Worm (Caenorhabditis elegans) whole organism, young adult: Measurements from ENCODE around the gene cdc-25.3.

Source experiments
- C17E4.6 ChIP-seq: fragments of 200-800 bp; sonication (Bioruptor generic); IDR thresholded peaks from 2 replicates; pipeline ENCODE4 v1.3.6; 2022; ENCODE audit warnings: missing genetic modification reagents, missing genetic modification characterization, missing compliant biosample characterization
- D2030.7 ChIP-seq: fragments of 200-800 bp; sonication (Bioruptor generic); IDR thresholded peaks from 2 replicates; pipeline ENCODE4 v1.3.6; 2022; ENCODE audit warnings: missing genetic modification reagents, missing genetic modification characterization, missing compliant biosample characterization
- F49E8.2 ChIP-seq: sonication (generic microtip); optimal IDR thresholded peaks from 3 replicates; lab custom pipeline; 2017; ENCODE audit warnings: missing genetic modification characterization, mild to moderate bottlenecking, missing compliant biosample characterization, antibody characterized with exemption, moderate library complexity; ENCODE audit not compliant: insufficient read depth
- F55B11.4 ChIP-seq: sonication (generic microtip); optimal IDR thresholded peaks from 2 replicates; lab custom pipeline; 2016; ENCODE audit warnings: missing compliant biosample characterization, missing genetic modification characterization, borderline replicate concordance; ENCODE audit not compliant: insufficient read depth
- F57A8.1 ChIP-seq: fragments of 200-800 bp; sonication (Bioruptor generic); optimal IDR thresholded peaks from 2 replicates; lab custom pipeline; 2018; ENCODE audit warnings: mild to moderate bottlenecking, missing genetic modification characterization, moderate library complexity, missing compliant biosample characterization
- Y53F4B.3 ChIP-seq: fragments of 200-800 bp; sonication (Bioruptor generic); IDR thresholded peaks from 2 replicates; pipeline ENCODE4 v1.3.6; 2022; ENCODE audit warnings: missing genetic modification reagents, missing genetic modification characterization, missing compliant biosample characterization
- Y79H2A.3 ChIP-seq: fragments of 200-800 bp; sonication (Bioruptor generic); conservative IDR thresholded peaks from 2 replicates; pipeline ENCODE4 v1.3.6; 2022; ENCODE audit warnings: missing genetic modification reagents, missing genetic modification characterization, missing compliant biosample characterization
- Y95B8A.8 ChIP-seq: fragments of 200-800 bp; sonication (Bioruptor generic); IDR thresholded peaks from 2 replicates; pipeline ENCODE4 v1.3.6; 2022; ENCODE audit warnings: missing genetic modification reagents, missing genetic modification characterization, missing compliant biosample characterization
- ZK185.1 ChIP-seq: sonication (generic microtip); optimal IDR thresholded peaks from 2 replicates; lab custom pipeline; 2016; ENCODE audit warnings: mild to moderate bottlenecking, missing genetic modification characterization, missing compliant biosample characterization; ENCODE audit not compliant: poor library complexity, severe bottlenecking
- aptf-2 ChIP-seq: fragments of 200-800 bp; sonication (Bioruptor generic); conservative IDR thresholded peaks from 2 replicates; pipeline ENCODE4 v1.3.6; 2022; ENCODE audit warnings: missing genetic modification reagents, missing genetic modification characterization, missing compliant biosample characterization
- attf-3 ChIP-seq: fragments of 200-800 bp; sonication (Bioruptor generic); conservative IDR thresholded peaks from 2 replicates; pipeline ENCODE4 v1.3.6; 2022; ENCODE audit warnings: missing genetic modification reagents, missing genetic modification characterization, missing compliant biosample characterization
- ccch-3 ChIP-seq: fragments of 200-800 bp; sonication (Bioruptor generic); optimal IDR thresholded peaks from 2 replicates; lab custom pipeline; 2018; ENCODE audit warnings: mild to moderate bottlenecking, missing genetic modification characterization, missing compliant biosample characterization
- ceh-100 ChIP-seq: fragments of 200-800 bp; sonication (Bioruptor generic); IDR thresholded peaks from 2 replicates; pipeline ENCODE4 v1.3.6; 2022; ENCODE audit warnings: missing genetic modification reagents, missing genetic modification characterization, missing compliant biosample characterization
- ceh-27 ChIP-seq: fragments of 200-800 bp; sonication (Bioruptor generic); optimal IDR thresholded peaks from 2 replicates; lab custom pipeline; 2018; ENCODE audit warnings: mild to moderate bottlenecking, missing genetic modification characterization, moderate library complexity, missing compliant biosample characterization
- ceh-79 ChIP-seq: sonication (generic microtip); optimal IDR thresholded peaks from 2 replicates; lab custom pipeline; 2017; ENCODE audit warnings: mild to moderate bottlenecking, missing genetic modification characterization, missing compliant biosample characterization
- die-1 ChIP-seq: sonication (generic microtip); optimal IDR thresholded peaks from 2 replicates; lab custom pipeline; 2016; ENCODE audit warnings: missing genotype, mild to moderate bottlenecking, missing genetic modification characterization, missing compliant biosample characterization
- egl-18 ChIP-seq: fragments of 200-800 bp; sonication (Bioruptor generic); IDR thresholded peaks from 2 replicates; pipeline ENCODE4 v1.3.6; 2022; ENCODE audit warnings: missing genetic modification reagents, missing genetic modification characterization, missing compliant biosample characterization
- egl-44 ChIP-seq: fragments of 200-800 bp; sonication (Bioruptor generic); IDR thresholded peaks from 2 replicates; pipeline ENCODE4 v1.3.6; 2022; ENCODE audit warnings: missing genetic modification reagents, missing genetic modification characterization, missing compliant biosample characterization
- egrh-3 ChIP-seq: fragments of 200-800 bp; sonication (Bioruptor generic); IDR thresholded peaks from 2 replicates; pipeline ENCODE4 v1.3.6; 2022; ENCODE audit warnings: missing genetic modification reagents, missing genetic modification characterization, missing compliant biosample characterization
- fkh-3 ChIP-seq: sonication (generic microtip); optimal IDR thresholded peaks from 2 replicates; lab custom pipeline; 2016; ENCODE audit warnings: mild to moderate bottlenecking, missing genetic modification characterization, missing compliant biosample characterization
- him-1 ChIP-seq: sonication (generic microtip); optimal IDR thresholded peaks from 2 replicates; lab custom pipeline; 2016; ENCODE audit warnings: missing genotype, missing genetic modification reagents, missing genetic modification characterization, missing compliant biosample characterization
- hlh-12 ChIP-seq: sonication (generic microtip); optimal IDR thresholded peaks from 2 replicates; lab custom pipeline; 2016; ENCODE audit warnings: missing genetic modification characterization, missing compliant biosample characterization
- hmg-20 ChIP-seq: fragments of 200-800 bp; sonication (Bioruptor generic); IDR thresholded peaks from 2 replicates; pipeline ENCODE4 v1.3.6; 2022; ENCODE audit warnings: missing genetic modification reagents, missing genetic modification characterization, missing compliant biosample characterization
- hsf-1 ChIP-seq: fragments of 200-800 bp; sonication (Bioruptor generic); IDR thresholded peaks from 2 replicates; pipeline ENCODE4 v1.3.6; 2022; ENCODE audit warnings: missing genetic modification reagents, missing genetic modification characterization, missing compliant biosample characterization
- let-607 ChIP-seq, 2 experiments: fragments of 200-800 bp in 1 of 2; sonication (Bioruptor generic) in 1 of 2; sonication (generic microtip) in 1 of 2; optimal IDR thresholded peaks; 2 replicates each; lab custom pipeline; 2016 to 2018; ENCODE audit warnings: mild to moderate bottlenecking in 2 of 2, missing compliant biosample characterization in 2 of 2, missing genetic modification characterization in 2 of 2, moderate library complexity in 2 of 2, missing genotype in 1 of 2
- lin-54 ChIP-seq: fragments of 200-800 bp; sonication (Bioruptor generic); optimal IDR thresholded peaks from 2 replicates; lab custom pipeline; 2018; ENCODE audit warnings: mild to moderate bottlenecking, missing genetic modification characterization, missing compliant biosample characterization
- lir-1 ChIP-seq: fragments of 200-800 bp; sonication (Bioruptor generic); conservative IDR thresholded peaks from 2 replicates; pipeline ENCODE4 v1.3.6; 2022; ENCODE audit warnings: missing genetic modification reagents, missing genetic modification characterization, missing compliant biosample characterization
- madf-3 ChIP-seq: fragments of 200-800 bp; sonication (Bioruptor generic); IDR thresholded peaks from 2 replicates; pipeline ENCODE4 v1.3.6; 2022; ENCODE audit warnings: missing genetic modification reagents, missing genetic modification characterization, missing compliant biosample characterization
- madf-6 ChIP-seq: fragments of 200-800 bp; sonication (Bioruptor generic); IDR thresholded peaks from 2 replicates; pipeline ENCODE4 v1.3.6; 2022; ENCODE audit warnings: missing genetic modification reagents, missing genetic modification characterization, missing compliant biosample characterization
- mel-28 ChIP-seq: sonication (generic microtip); optimal IDR thresholded peaks from 2 replicates; lab custom pipeline; 2016; ENCODE audit warnings: borderline replicate concordance, mild to moderate bottlenecking, missing genetic modification characterization, missing compliant biosample characterization
- mxl-1 ChIP-seq: sonication (generic microtip); optimal IDR thresholded peaks from 2 replicates; lab custom pipeline; 2016; ENCODE audit warnings: missing genetic modification characterization, missing compliant biosample characterization
- nfya-1 ChIP-seq: sonication (generic microtip); optimal IDR thresholded peaks from 2 replicates; lab custom pipeline; 2017; ENCODE audit warnings: antibody characterized with exemption, missing compliant biosample characterization, missing genetic modification characterization, borderline replicate concordance; ENCODE audit not compliant: insufficient read depth
- nhr-27 ChIP-seq: fragments of 200-800 bp; sonication (Bioruptor generic); optimal IDR thresholded peaks from 2 replicates; lab custom pipeline; 2018; ENCODE audit warnings: mild to moderate bottlenecking, missing genetic modification characterization, moderate library complexity, missing compliant biosample characterization
- nhr-90 ChIP-seq: sonication (generic microtip); optimal IDR thresholded peaks from 2 replicates; lab custom pipeline; 2016; ENCODE audit warnings: missing genotype, mild to moderate bottlenecking, missing genetic modification characterization, missing compliant biosample characterization
- pbrm-1 ChIP-seq: fragments of 200-800 bp; sonication (Bioruptor generic); IDR thresholded peaks from 2 replicates; pipeline ENCODE4 v1.3.6; 2022; ENCODE audit warnings: missing genetic modification reagents, missing genetic modification characterization, missing compliant biosample characterization
- pha-4 ChIP-seq: fragments of 150-350 bp; sonication (generic microtip); optimal IDR thresholded peaks from 2 replicates; lab custom pipeline; 2014; ENCODE audit warnings: missing biosample characterization, missing genetic modification reagents, missing genetic modification characterization
- rec-8 ChIP-seq, 2 experiments: sonication (generic microtip); optimal IDR thresholded peaks; 2 replicates each; lab custom pipeline; 2016; ENCODE audit warnings: mild to moderate bottlenecking in 2 of 2, missing genetic modification characterization in 2 of 2, missing genetic modification reagents in 2 of 2, missing genotype in 2 of 2, missing biosample characterization in 1 of 2, missing compliant biosample characterization in 1 of 2, moderate library complexity in 1 of 2
- rpc-1 ChIP-seq, 2 experiments: fragments of 150-350 bp in 1 of 2; sonication (generic microtip) in 1 of 2; optimal IDR thresholded peaks; 2 replicates each; lab custom pipeline; 2014 to 2018; ENCODE audit warnings: missing biosample characterization in 1 of 2, missing genetic modification characterization in 1 of 2, missing genetic modification reagents in 1 of 2, missing genotype in 1 of 2
- snpc-1.1 ChIP-seq: sonication (generic microtip); optimal IDR thresholded peaks from 2 replicates; lab custom pipeline; 2017; ENCODE audit warnings: missing genetic modification characterization, mild to moderate bottlenecking, missing compliant biosample characterization, antibody characterized with exemption, moderate library complexity, missing genotype, missing genetic modification reagents; ENCODE audit not compliant: insufficient read depth
- snpc-3.4 ChIP-seq: sonication (generic microtip); optimal IDR thresholded peaks from 2 replicates; lab custom pipeline; 2017; ENCODE audit warnings: missing genetic modification characterization, mild to moderate bottlenecking, missing compliant biosample characterization, antibody characterized with exemption, moderate library complexity, missing genotype, missing genetic modification reagents
- somi-1 ChIP-seq: fragments of 200-800 bp; sonication (Bioruptor generic); optimal IDR thresholded peaks from 2 replicates; lab custom pipeline; 2018; ENCODE audit warnings: mild to moderate bottlenecking, missing genetic modification characterization, missing compliant biosample characterization
- sptf-2 ChIP-seq: fragments of 200-800 bp; sonication (Bioruptor generic); optimal IDR thresholded peaks from 2 replicates; lab custom pipeline; 2018; ENCODE audit warnings: mild to moderate bottlenecking, missing genetic modification characterization, missing compliant biosample characterization
- unc-130 ChIP-seq: sonication (generic microtip); optimal IDR thresholded peaks from 2 replicates; lab custom pipeline; 2016; ENCODE audit warnings: missing genetic modification reagents, missing genetic modification characterization, missing compliant biosample characterization
- zim-3 ChIP-seq: sonication (generic microtip); optimal IDR thresholded peaks from 2 replicates; lab custom pipeline; 2017; ENCODE audit warnings: mild to moderate bottlenecking, missing genetic modification characterization, moderate library complexity, missing compliant biosample characterization
- ztf-25 ChIP-seq: fragments of 200-800 bp; sonication (Bioruptor generic); IDR thresholded peaks from 2 replicates; pipeline ENCODE4 v1.3.6; 2022; ENCODE audit warnings: missing genetic modification reagents, missing genetic modification characterization, missing compliant biosample characterization
- ztf-28 ChIP-seq: fragments of 200-800 bp; sonication (Bioruptor generic); IDR thresholded peaks from 2 replicates; pipeline ENCODE4 v1.3.6; 2022; ENCODE audit warnings: missing genetic modification reagents, missing genetic modification characterization, missing compliant biosample characterization

cdc-25.3 gene

ce11 chrIII:8887184-8887801, 30.4 kb downstream of the cdc-25.3 start, which contains the start of gene famh-136 (continued):
- TF ChIP-seq hmg-20 (GFP tag; lab: Robert Waterston, UW) (no peak), rec-8 (tag; optimal IDR thresholded peaks at IDR 0.05; lab: Kevin White, UChicago) (no peak), mel-28 (tag; lab: Kevin White, UChicago) (no peak), D2030.7 (GFP tag; lab: Robert Waterston, UW) (no peak), ceh-79 (no peak), ceh-27 (peak; percentile 20), pha-4 (tag; lab: Kevin White, UChicago) (peak; percentile 34), lin-54 (GFP tag; lab: Kevin White, UChicago) (peak; percentile 86), egrh-3 (no peak), egl-44 (peak; percentile 76; the same call in 1 of the 2 replicates), F55B11.4 (tag; lab: Kevin White, UChicago) (no peak), ztf-25 (GFP tag; lab: Robert Waterston, UW) (no peak), die-1 (tag; lab: Kevin White, UChicago) (peak; percentile 13), him-1 (tag; lab: Kevin White, UChicago) (peak; percentile 12), somi-1 (peak; percentile 66), lir-1 (GFP tag; lab: Robert Waterston, UW) (peak; percentile 57), let-607 (tag; optimal IDR thresholded peaks at IDR 0.05; lab: Kevin White, UChicago) (peak; percentile 39 to 76), attf-3 (peak; percentile 46; the same call in 1 of the 2 replicates), rpc-1 (optimal IDR thresholded peaks at IDR 0.05; lab: Kevin White, UChicago) (no peak), rpc-1 (tag; optimal IDR thresholded peaks at IDR 0.05; lab: Kevin White, UChicago) (no peak), Y79H2A.3 (no peak), unc-130 (GFP tag; lab: Kevin White, UChicago) (peak; percentile 4), pbrm-1 (GFP tag; lab: Robert Waterston, UW) (peak; percentile 87; the same call in 1 of the 2 replicates), C17E4.6 (GFP tag; lab: Robert Waterston, UW) (0 out of 2 replicates have a peak, but pooled peaks have one; percentile 26), ccch-3 (GFP tag; lab: Kevin White, UChicago) (no peak), F49E8.2 (tag; lab: Kevin White, UChicago) (no peak), aptf-2 (GFP tag; lab: Robert Waterston, UW) (no peak), snpc-1.1 (peak; percentile 51), F57A8.1 (GFP tag; lab: Kevin White, UChicago) (no peak), ceh-100 (GFP tag; lab: Robert Waterston, UW) (peak; percentile 49; the same call in 1 of the 2 replicates), hsf-1 (GFP tag; lab: Robert Waterston, UW) (no peak), sptf-2 (GFP tag; lab: Kevin White, UChicago) (no peak), Y53F4B.3 (GFP tag; lab: Robert Waterston, UW) (no peak), Y95B8A.8 (peak; percentile 75), hlh-12 (no peak), nhr-27 (tag; lab: Kevin White, UChicago) (no peak), egl-18 (no peak), snpc-3.4 (peak; percentile 24), ztf-28 (GFP tag; lab: Robert Waterston, UW) (no peak), nfya-1 (tag; lab: Kevin White, UChicago) (no peak), nhr-90 (tag; lab: Kevin White, UChicago) (no peak), fkh-3 (tag; lab: Kevin White, UChicago) (no peak), zim-3 (tag; lab: Kevin White, UChicago) (no peak), mxl-1 (tag; lab: Kevin White, UChicago) (no peak), ZK185.1 (tag; lab: Kevin White, UChicago) (peak; percentile 46), madf-3 (GFP tag; lab: Robert Waterston, UW) (no peak), madf-6 (GFP tag; lab: Robert Waterston, UW) (peak; percentile 84)
